Worm (Caenorhabditis elegans) whole organism, L1 larva: ENCODE measurements around the gene C39D10.1.
A peak's percentile ranks its signal among the peaks of the same experiment; 100 is the strongest.

Source experiments
- C04F5.9 ChIP-seq: sonication (generic microtip); optimal IDR thresholded peaks from 2 replicates; lab custom pipeline; 2016; ENCODE audit warnings: missing genetic modification characterization, missing compliant biosample characterization
- C34B4.2 ChIP-seq: sonication (generic microtip); optimal IDR thresholded peaks from 2 replicates; lab custom pipeline; 2017; ENCODE audit warnings: mild to moderate bottlenecking, missing genetic modification characterization, missing compliant biosample characterization
- F16B12.6 ChIP-seq: fragments of 150-350 bp; optimal IDR thresholded peaks from 2 replicates; lab custom pipeline; 2014; ENCODE audit warnings: missing biosample characterization, missing genetic modification characterization
- Y116A8C.19 ChIP-seq: sonication (generic microtip); optimal IDR thresholded peaks from 2 replicates; lab custom pipeline; 2016; ENCODE audit warnings: missing compliant biosample characterization, missing genetic modification characterization, borderline replicate concordance
- alr-1 ChIP-seq: fragments of 200-800 bp; sonication (Bioruptor generic); optimal IDR thresholded peaks from 2 replicates; lab custom pipeline; 2018; ENCODE audit warnings: borderline replicate concordance, mild to moderate bottlenecking, missing genetic modification characterization, missing compliant biosample characterization
- aly-2 ChIP-seq: fragments of 150-350 bp; optimal IDR thresholded peaks from 2 replicates; lab custom pipeline; 2014; ENCODE audit warnings: missing biosample characterization, missing genetic modification characterization
- blmp-1 ChIP-seq: fragments of 150-350 bp; optimal IDR thresholded peaks from 2 replicates; lab custom pipeline; 2014; ENCODE audit warnings: missing biosample characterization, missing genetic modification characterization
- ceh-82 ChIP-seq, 3 experiments: fragments of 150-350 bp in 1 of 3; sonication (generic microtip) in 2 of 3; optimal IDR thresholded peaks; 2 replicates each; lab custom pipeline; 2014 to 2017; ENCODE audit warnings: missing biosample characterization in 3 of 3, missing genetic modification characterization in 3 of 3
- ceh-88 ChIP-seq: fragments of 200-800 bp; sonication (Bioruptor generic); IDR thresholded peaks from 2 replicates; pipeline ENCODE4 v1.3.6; 2022; ENCODE audit warnings: missing genetic modification characterization, missing compliant biosample characterization
- ceh-90 ChIP-seq: sonication (generic microtip); optimal IDR thresholded peaks from 2 replicates; lab custom pipeline; 2016; ENCODE audit warnings: missing genetic modification characterization, missing compliant biosample characterization
- dpl-1 ChIP-seq, 3 experiments: fragments of 150-350 bp in 2 of 3; sonication (generic microtip) in 1 of 3; optimal IDR thresholded peaks; 2 replicates each; lab custom pipeline; 2014 to 2017; ENCODE audit warnings: missing biosample characterization in 3 of 3, missing genetic modification characterization in 3 of 3, missing genetic modification reagents in 3 of 3
- dsc-1 ChIP-seq: sonication (generic microtip); optimal IDR thresholded peaks from 2 replicates; lab custom pipeline; 2016; ENCODE audit warnings: mild to moderate bottlenecking, missing genetic modification characterization, missing compliant biosample characterization
- efl-1 ChIP-seq, 4 experiments: fragments of 150-350 bp; optimal IDR thresholded peaks in 3 of 4; peaks in 1 of 4; 1 replicate in 1 of 4; 2 replicates in 3 of 4; lab custom pipeline; 2014; ENCODE audit warnings: missing biosample characterization in 2 of 4, missing genetic modification characterization in 2 of 4, missing genetic modification reagents in 2 of 4
- efl-3 ChIP-seq: fragments of 200-800 bp; sonication (Bioruptor generic); optimal IDR thresholded peaks from 2 replicates; lab custom pipeline; 2018; ENCODE audit warnings: mild to moderate bottlenecking, missing genetic modification characterization, missing compliant biosample characterization
- egl-13 ChIP-seq: sonication (generic microtip); optimal IDR thresholded peaks from 2 replicates; lab custom pipeline; 2016; ENCODE audit warnings: missing genotype, missing genetic modification reagents, missing genetic modification characterization, missing compliant biosample characterization
- elt-2 ChIP-seq: sonication (generic microtip); optimal IDR thresholded peaks from 2 replicates; lab custom pipeline; 2016; ENCODE audit warnings: missing genetic modification characterization, mild to moderate bottlenecking, inconsistent platforms, missing compliant biosample characterization, missing genetic modification reagents
- elt-3 ChIP-seq, 6 experiments: fragments of 150-350 bp in 1 of 6; sonication (generic microtip); optimal IDR thresholded peaks; 2 replicates each; lab custom pipeline; 2017 to 2018; ENCODE audit warnings: missing biosample characterization in 6 of 6, missing genetic modification characterization in 6 of 6, inconsistent platforms in 1 of 6
- ets-5 ChIP-seq: fragments of 200-800 bp; sonication (Bioruptor generic); IDR thresholded peaks from 2 replicates; pipeline ENCODE4 v1.3.6; 2022; ENCODE audit warnings: missing genetic modification characterization, missing compliant biosample characterization
- fkh-10 ChIP-seq: sonication (generic microtip); optimal IDR thresholded peaks from 2 replicates; lab custom pipeline; 2017; ENCODE audit warnings: missing biosample characterization, missing genetic modification reagents, missing genetic modification characterization
- fkh-4 ChIP-seq: sonication (generic microtip); optimal IDR thresholded peaks from 2 replicates; lab custom pipeline; 2016; ENCODE audit warnings: missing compliant biosample characterization, missing genetic modification characterization, borderline replicate concordance
- fos-1 ChIP-seq: fragments of 150-350 bp; optimal IDR thresholded peaks from 2 replicates; lab custom pipeline; 2014; ENCODE audit warnings: missing biosample characterization, missing genetic modification characterization
- grh-1 ChIP-seq: fragments of 200-800 bp; sonication (Bioruptor generic); IDR thresholded peaks from 2 replicates; pipeline ENCODE4 v1.3.6; 2022; ENCODE audit warnings: missing genetic modification reagents, missing genetic modification characterization, missing compliant biosample characterization
- hlh-4 ChIP-seq: sonication (generic microtip); optimal IDR thresholded peaks from 2 replicates; lab custom pipeline; 2016; ENCODE audit warnings: mild to moderate bottlenecking, missing genetic modification characterization, missing compliant biosample characterization
- hpl-2 ChIP-seq: fragments of 150-350 bp; optimal IDR thresholded peaks from 2 replicates; lab custom pipeline; 2014; ENCODE audit warnings: missing biosample characterization, missing genetic modification reagents, missing genetic modification characterization
- irx-1 ChIP-seq: sonication (generic microtip); optimal IDR thresholded peaks from 2 replicates; lab custom pipeline; 2016; ENCODE audit warnings: missing genetic modification characterization, missing compliant biosample characterization
- jun-1 ChIP-seq: fragments of 150-350 bp; optimal IDR thresholded peaks from 2 replicates; lab custom pipeline; 2014; ENCODE audit warnings: missing biosample characterization, missing genetic modification reagents, missing genetic modification characterization
- lsy-2 ChIP-seq, 2 experiments: fragments of 150-350 bp; optimal IDR thresholded peaks; 2 replicates each; lab custom pipeline; 2014; ENCODE audit warnings: missing biosample characterization in 2 of 2, missing genetic modification characterization in 2 of 2
- mdl-1 ChIP-seq, 2 experiments: fragments of 150-350 bp; optimal IDR thresholded peaks; 2 replicates each; lab custom pipeline; 2014 to 2017; ENCODE audit warnings: missing biosample characterization in 2 of 2, missing genetic modification characterization in 2 of 2, inconsistent platforms in 1 of 2
- mef-2 ChIP-seq: fragments of 150-350 bp; optimal IDR thresholded peaks from 2 replicates; lab custom pipeline; 2014; ENCODE audit warnings: missing biosample characterization, missing genetic modification characterization
- nhr-237 ChIP-seq: fragments of 150-350 bp; optimal IDR thresholded peaks from 2 replicates; lab custom pipeline; 2014; ENCODE audit warnings: missing biosample characterization, missing genetic modification characterization
- nhr-28 ChIP-seq: fragments of 150-350 bp; optimal IDR thresholded peaks from 2 replicates; lab custom pipeline; 2014; ENCODE audit warnings: missing biosample characterization, missing genetic modification characterization
- nhr-71 ChIP-seq: sonication (generic microtip); optimal IDR thresholded peaks from 2 replicates; lab custom pipeline; 2016; ENCODE audit warnings: mild to moderate bottlenecking, missing genetic modification characterization, moderate library complexity, missing compliant biosample characterization
- nhr-85 ChIP-seq: sonication (generic microtip); peaks from one replicate; lab custom pipeline; 2016; ENCODE audit warnings: missing genetic modification characterization, inconsistent platforms, missing compliant biosample characterization
- pax-3 ChIP-seq: fragments of 200-800 bp; sonication (Bioruptor generic); optimal IDR thresholded peaks from 2 replicates; lab custom pipeline; 2018; ENCODE audit warnings: mild to moderate bottlenecking, missing genetic modification characterization, moderate library complexity, missing compliant biosample characterization
- pqm-1 ChIP-seq: sonication (generic microtip); optimal IDR thresholded peaks from 3 replicates; lab custom pipeline; 2017; ENCODE audit warnings: missing biosample characterization, missing genetic modification characterization
- rnt-1 ChIP-seq: sonication (generic microtip); optimal IDR thresholded peaks from 2 replicates; lab custom pipeline; 2016; ENCODE audit warnings: mild to moderate bottlenecking, missing genetic modification characterization, moderate library complexity, missing compliant biosample characterization
- skn-1 ChIP-seq: fragments of 150-350 bp; optimal IDR thresholded peaks from 2 replicates; lab custom pipeline; 2014; ENCODE audit warnings: missing biosample characterization, missing genetic modification characterization
- sptf-1 ChIP-seq: fragments of 150-350 bp; optimal IDR thresholded peaks from 2 replicates; lab custom pipeline; 2014; ENCODE audit warnings: missing biosample characterization, missing genetic modification characterization
- sup-37 ChIP-seq: fragments of 200-800 bp; sonication (Bioruptor generic); optimal IDR thresholded peaks from 2 replicates; lab custom pipeline; 2018; ENCODE audit warnings: mild to moderate bottlenecking, missing genetic modification characterization, missing compliant biosample characterization
- swsn-7 ChIP-seq: sonication (generic microtip); optimal IDR thresholded peaks from 2 replicates; lab custom pipeline; 2016; ENCODE audit warnings: missing genetic modification characterization, missing compliant biosample characterization
- tbx-2 ChIP-seq: sonication (generic microtip); optimal IDR thresholded peaks from 2 replicates; lab custom pipeline; 2016; ENCODE audit warnings: missing genetic modification characterization, missing compliant biosample characterization
- unc-130 ChIP-seq: fragments of 150-350 bp; optimal IDR thresholded peaks from 2 replicates; lab custom pipeline; 2017; ENCODE audit warnings: missing biosample characterization, missing genetic modification characterization, inconsistent platforms
- unc-30 ChIP-seq: sonication (generic microtip); optimal IDR thresholded peaks from 2 replicates; lab custom pipeline; 2017; ENCODE audit warnings: missing biosample characterization, missing genetic modification characterization
- unc-62 ChIP-seq: fragments of 150-350 bp; optimal IDR thresholded peaks from 2 replicates; lab custom pipeline; 2014; ENCODE audit warnings: missing biosample characterization, missing genetic modification reagents, missing genetic modification characterization
- xbp-1 ChIP-seq: sonication (generic microtip); optimal IDR thresholded peaks from 2 replicates; lab custom pipeline; 2016; ENCODE audit warnings: missing genetic modification characterization, missing compliant biosample characterization
- zag-1 ChIP-seq: fragments of 150-350 bp; optimal IDR thresholded peaks from 2 replicates; lab custom pipeline; 2014; ENCODE audit warnings: missing biosample characterization, missing genetic modification characterization
- ztf-11 ChIP-seq, 2 experiments: sonication (generic microtip); optimal IDR thresholded peaks; 2 replicates each; lab custom pipeline; 2016 to 2017; ENCODE audit warnings: missing genetic modification characterization in 2 of 2, missing biosample characterization in 1 of 2, missing compliant biosample characterization in 1 of 2
- ztf-4 ChIP-seq: fragments of 150-350 bp; optimal IDR thresholded peaks from 2 replicates; lab custom pipeline; 2014; ENCODE audit warnings: missing biosample characterization, missing genetic modification characterization

The C39D10.1 gene

DNA sequence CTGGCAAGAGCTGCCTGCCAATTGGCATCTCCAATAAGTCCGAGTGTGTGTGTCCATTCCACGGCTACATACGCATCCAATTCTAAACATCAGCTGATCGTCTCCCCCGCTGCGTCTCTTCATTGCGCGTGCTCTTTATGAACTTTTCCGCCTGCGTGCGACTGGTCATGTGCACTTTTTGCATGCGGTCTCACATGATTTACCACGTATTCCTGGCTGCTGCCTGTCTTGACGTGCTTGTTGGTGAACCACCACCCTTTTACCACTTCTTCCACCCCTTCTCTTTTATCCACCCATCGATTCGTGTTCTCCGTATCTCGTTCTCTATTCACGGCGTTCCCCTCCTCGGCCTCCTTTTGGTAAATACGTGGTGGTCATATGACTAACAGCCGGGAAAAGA is 44.8 kb downstream of the C39D10.1 start (continued):
- TF ChIP-seq efl-1 (optimal IDR thresholded peaks at IDR 0.05; lab: Kevin White, UChicago) (peak; percentile 66 to 83), efl-1 (GFP tag; optimal IDR thresholded peaks at IDR 0.05 in 1 of 2; lab: Kevin White, UChicago) (peak; percentile 66 to 94), skn-1 (tag; lab: Kevin White, UChicago) (peak; percentile 71), elt-3 (tag; optimal IDR thresholded peaks at IDR 0.05; lab: Kevin White, UChicago) (peak in 1 of 6 experiments; percentile 55), fos-1 (tag; lab: Kevin White, UChicago) (peak; percentile 48), unc-62 (no peak), dpl-1 (GFP tag; optimal IDR thresholded peaks at IDR 0.05; lab: Kevin White, UChicago) (peak; percentile 41 to 52 (median 44)), jun-1 (tag; lab: Kevin White, UChicago) (peak; percentile 82), blmp-1 (tag; lab: Kevin White, UChicago) (peak; percentile 60), dsc-1 (peak; percentile 98), irx-1 (tag; lab: Kevin White, UChicago) (peak; percentile 81), pax-3 (tag; lab: Kevin White, UChicago) (peak; percentile 91), ceh-90 (tag; lab: Kevin White, UChicago) (no peak), mdl-1 (tag; optimal IDR thresholded peaks at IDR 0.05; lab: Kevin White, UChicago) (peak in 1 of 2 experiments; percentile 97), sup-37 (GFP tag; lab: Kevin White, UChicago) (peak; percentile 63), nhr-71 (tag; lab: Kevin White, UChicago) (peak; percentile 97), ztf-4 (tag; lab: Kevin White, UChicago) (peak; percentile 81), elt-2 (peak; percentile 69), egl-13 (tag; lab: Kevin White, UChicago) (peak; percentile 92), aly-2 (tag; lab: Kevin White, UChicago) (no peak), hpl-2 (no peak), ceh-82 (tag; optimal IDR thresholded peaks at IDR 0.05; lab: Kevin White, UChicago) (peak; percentile 44 to 80 (median 75)), rnt-1 (tag; lab: Kevin White, UChicago) (peak; percentile 86)

DNA sequence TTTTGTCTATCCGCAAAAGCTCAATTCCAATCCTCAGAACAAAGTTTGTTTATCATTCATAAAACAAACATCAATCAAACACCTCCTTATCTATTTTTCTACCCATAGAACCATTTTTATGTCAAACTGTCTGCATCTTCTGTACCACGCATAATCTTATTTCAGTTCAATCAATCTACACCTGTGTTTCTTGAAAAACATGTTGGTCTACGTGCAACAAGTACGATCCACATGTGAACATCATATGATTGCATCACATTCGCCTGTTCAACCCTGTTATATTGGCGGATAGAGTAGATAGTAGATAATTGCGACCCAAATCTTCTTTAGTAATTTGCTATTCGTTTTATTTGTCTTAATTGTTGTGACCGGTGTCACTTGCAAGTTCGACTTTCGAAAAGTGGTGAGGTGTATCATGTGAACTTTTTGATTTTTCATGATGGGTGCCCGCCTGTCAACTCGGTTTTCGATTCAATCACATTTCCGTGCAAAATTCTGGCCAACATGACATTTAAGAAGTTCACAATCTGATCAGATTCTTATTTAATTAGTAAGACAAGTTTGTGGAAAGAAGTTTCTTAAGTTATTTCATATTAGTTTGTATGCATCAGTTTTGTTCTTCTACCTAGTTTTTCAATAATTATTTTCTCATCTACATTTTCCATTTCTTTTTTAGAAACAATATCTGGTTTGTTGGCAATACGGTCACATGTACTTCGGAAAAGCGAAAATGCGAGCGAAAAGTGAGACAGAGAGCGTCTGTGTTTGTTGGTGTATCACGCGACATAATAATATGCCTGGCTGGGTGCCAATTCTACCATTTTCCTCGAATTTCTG is 45.7 kb downstream of the C39D10.1 start:
- TF ChIP-seq grh-1 (GFP tag; lab: Robert Waterston, UW), result 0 out of 2 replicates have a peak, but pooled peaks have one; percentile 16
- TF ChIP-seq alr-1, result no peak
- no peak for TF ChIP-seq mef-2 (tag; lab: Kevin White, UChicago)
- TF ChIP-seq lsy-2 (tag; optimal IDR thresholded peaks at IDR 0.05; lab: Kevin White, UChicago), result peak in 1 of 2 experiments; percentile 26
- TF ChIP-seq unc-130 (tag; lab: Kevin White, UChicago), result peak; percentile 62
- TF ChIP-seq rnt-1 (tag; lab: Kevin White, UChicago), result peak; percentile 8
- TF ChIP-seq nhr-71 (tag; lab: Kevin White, UChicago), result peak; percentile 67
- TF ChIP-seq egl-13 (tag; lab: Kevin White, UChicago), result no peak
- no peak for TF ChIP-seq jun-1 (tag; lab: Kevin White, UChicago)
- peak in 1 of 2 experiments; percentile 43 for TF ChIP-seq mdl-1 (tag; optimal IDR thresholded peaks at IDR 0.05; lab: Kevin White, UChicago)
- TF ChIP-seq fkh-4 (tag; lab: Kevin White, UChicago), result no peak
- no peak for TF ChIP-seq efl-3
- no peak for TF ChIP-seq pqm-1 (tag; lab: Kevin White, UChicago)
- no peak for TF ChIP-seq Y116A8C.19
- no peak for TF ChIP-seq ceh-90 (tag; lab: Kevin White, UChicago)
- TF ChIP-seq fos-1 (tag; lab: Kevin White, UChicago), result no peak
- no peak for TF ChIP-seq xbp-1 (tag; lab: Kevin White, UChicago)
- peak; percentile 23 for TF ChIP-seq swsn-7 (tag; lab: Kevin White, UChicago)
- no peak for TF ChIP-seq nhr-28 (tag; lab: Kevin White, UChicago)
- 0 out of 2 replicates have a peak, but pooled peaks have one; percentile 30 for TF ChIP-seq ceh-88 (GFP tag; lab: Robert Waterston, UW)
- peak; percentile 89 for TF ChIP-seq nhr-85 (tag; lab: Kevin White, UChicago)
- no peak for TF ChIP-seq sptf-1 (tag; lab: Kevin White, UChicago)
- TF ChIP-seq fkh-10 (GFP tag; lab: Kevin White, UChicago), result no peak
- TF ChIP-seq hlh-4 (tag; lab: Kevin White, UChicago), result no peak
- no peak for TF ChIP-seq F16B12.6 (tag; lab: Kevin White, UChicago)
- TF ChIP-seq nhr-237 (tag; lab: Kevin White, UChicago), result no peak
- no peak for TF ChIP-seq ets-5 (GFP tag; lab: Robert Waterston, UW)
- no peak for TF ChIP-seq skn-1 (tag; lab: Kevin White, UChicago)
- no peak for TF ChIP-seq zag-1 (tag; lab: Kevin White, UChicago)
- TF ChIP-seq tbx-2, result no peak
- peak; percentile 30 for TF ChIP-seq C04F5.9 (tag; lab: Kevin White, UChicago)
- no peak for TF ChIP-seq ztf-11 (tag; optimal IDR thresholded peaks at IDR 0.05; lab: Kevin White, UChicago)
- TF ChIP-seq C34B4.2 (tag; lab: Kevin White, UChicago), result no peak
- no peak for TF ChIP-seq unc-30
- no peak for TF ChIP-seq aly-2 (tag; lab: Kevin White, UChicago)
